Fruit fly (Drosophila melanogaster) whole organism: Measurements from ENCODE around the gene mex1.
A peak's percentile ranks its signal among the peaks of the same experiment; 100 is the strongest.

Experiments used
- CG8478 ChIP-seq: fragments of >200 bp; optimal IDR thresholded peaks from 2 replicates; lab custom pipeline; 2018; ENCODE audit warnings: inconsistent platforms
- Dll ChIP-seq: fragments of >200 bp; optimal IDR thresholded peaks from 2 replicates; lab custom pipeline; 2017
- EcR ChIP-seq, 2 experiments: fragments of >200 bp; optimal IDR thresholded peaks; 2 replicates each; lab custom pipeline; 2017; ENCODE audit warnings: missing biosample characterization in 2 of 2, missing genetic modification characterization in 2 of 2, missing genetic modification reagents in 2 of 2
- pan ChIP-seq: fragments of >200 bp; optimal IDR thresholded peaks from 2 replicates; lab custom pipeline; 2017
- psq ChIP-seq: fragments of >200 bp; optimal IDR thresholded peaks from 2 replicates; lab custom pipeline; 2017
- usp ChIP-seq: fragments of >200 bp; optimal IDR thresholded peaks from 2 replicates; lab custom pipeline; 2017; ENCODE audit warnings: missing biosample characterization, missing genetic modification characterization, mixed read lengths

mex1 gene

DNA sequence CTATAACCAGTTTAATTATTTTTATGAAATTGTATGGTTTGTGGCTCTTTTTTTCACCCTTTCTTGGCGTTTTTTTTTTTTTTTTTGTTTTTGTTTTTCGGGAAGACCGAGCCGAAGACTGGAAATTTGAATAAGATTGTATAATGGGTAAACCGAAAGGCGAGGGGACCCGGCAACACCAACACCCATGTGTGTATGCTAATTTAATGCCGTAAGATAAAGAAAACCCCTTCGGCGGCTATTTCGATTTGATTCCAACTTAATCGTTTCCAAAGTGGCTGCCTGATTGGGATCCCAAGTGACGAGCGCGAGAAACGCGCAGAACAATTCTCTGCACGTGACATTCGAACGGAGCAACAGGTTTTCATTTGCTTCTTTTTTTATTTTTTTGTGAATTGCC, 24.1 kb upstream of the mex1 start:
- TF ChIP-seq Dll (lab: Kevin White, UChicago) (no peak), usp (GFP tag; lab: Kevin White, UChicago) (no peak), EcR (GFP tag; optimal IDR thresholded peaks at IDR 0.05; lab: Kevin White, UChicago) (no peak), psq (lab: Kevin White, UChicago) (no peak), pan (no peak), CG8478 (lab: Kevin White, UChicago) (no peak)

DNA sequence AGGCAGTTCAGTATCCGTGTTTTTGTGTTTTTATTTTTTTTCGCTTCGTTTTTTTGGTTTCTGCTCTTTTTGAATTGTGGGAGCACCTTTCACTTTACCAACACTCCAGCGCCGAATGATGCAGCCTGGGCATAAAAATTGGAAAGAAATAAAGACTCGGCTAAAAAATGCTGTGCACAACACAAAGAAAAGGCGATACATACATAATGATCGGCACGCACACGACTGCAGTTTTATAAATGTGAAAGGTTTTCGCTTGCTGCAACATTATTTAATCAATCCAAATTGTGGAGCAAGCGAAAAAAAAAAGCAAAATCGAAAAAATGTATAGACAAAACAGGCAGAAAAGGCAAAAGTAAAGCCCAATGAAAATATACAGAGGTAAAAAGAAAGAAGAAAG, 23.7 kb upstream of the mex1 start:
- no peak for TF ChIP-seq EcR (GFP tag; optimal IDR thresholded peaks at IDR 0.05; lab: Kevin White, UChicago)
- no peak for TF ChIP-seq usp (GFP tag; lab: Kevin White, UChicago)
- TF ChIP-seq pan: no peak
- no peak for TF ChIP-seq psq (lab: Kevin White, UChicago)
- no peak for TF ChIP-seq Dll (lab: Kevin White, UChicago)
- TF ChIP-seq CG8478 (lab: Kevin White, UChicago): no peak

DNA sequence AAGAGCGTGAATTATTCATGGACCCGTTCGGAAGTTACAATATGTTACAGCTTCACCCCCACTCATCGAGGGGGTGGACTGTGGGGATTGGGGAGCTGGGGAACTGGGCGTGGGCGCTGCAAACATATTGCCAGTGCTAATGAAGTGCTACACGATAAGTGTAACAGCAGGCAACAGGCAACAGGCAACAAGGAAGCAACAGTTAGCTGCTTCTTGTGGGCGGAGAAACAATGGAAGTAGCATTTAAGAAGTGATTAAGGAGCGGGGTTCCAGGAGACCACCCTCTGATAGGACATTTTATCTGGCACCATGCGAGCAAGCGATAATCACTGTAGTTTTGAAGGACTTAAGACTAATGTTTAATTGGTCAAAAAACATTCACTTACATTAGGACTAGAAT, 21.9 kb upstream of the mex1 start:
- TF ChIP-seq psq (lab: Kevin White, UChicago) (no peak), CG8478 (lab: Kevin White, UChicago) (no peak), usp (GFP tag; lab: Kevin White, UChicago) (no peak), Dll (lab: Kevin White, UChicago) (no peak), EcR (GFP tag; optimal IDR thresholded peaks at IDR 0.05; lab: Kevin White, UChicago) (no peak), pan (no peak)

DNA sequence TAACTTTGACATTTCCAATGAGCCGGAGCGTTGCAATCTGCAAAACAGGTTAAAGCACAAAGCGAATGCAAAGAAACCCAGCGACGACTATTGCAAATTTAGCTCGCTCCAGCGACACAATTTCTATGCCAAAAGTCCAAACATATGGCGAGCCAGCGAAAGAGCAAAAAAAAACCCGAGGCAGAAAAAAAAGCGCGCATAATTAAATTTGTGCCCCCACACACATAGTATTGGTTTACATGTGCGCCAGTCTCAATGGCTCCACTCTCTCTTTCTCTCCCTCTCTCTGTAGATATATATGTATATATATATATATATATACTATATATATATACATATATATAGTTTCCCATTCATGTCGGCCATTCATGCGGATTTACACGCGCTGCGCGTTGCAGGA, 21.3 kb upstream of the mex1 start:
- no peak for TF ChIP-seq psq (lab: Kevin White, UChicago)
- TF ChIP-seq Dll (lab: Kevin White, UChicago): no peak
- no peak for TF ChIP-seq EcR (GFP tag; optimal IDR thresholded peaks at IDR 0.05; lab: Kevin White, UChicago)
- TF ChIP-seq pan: no peak

DNA sequence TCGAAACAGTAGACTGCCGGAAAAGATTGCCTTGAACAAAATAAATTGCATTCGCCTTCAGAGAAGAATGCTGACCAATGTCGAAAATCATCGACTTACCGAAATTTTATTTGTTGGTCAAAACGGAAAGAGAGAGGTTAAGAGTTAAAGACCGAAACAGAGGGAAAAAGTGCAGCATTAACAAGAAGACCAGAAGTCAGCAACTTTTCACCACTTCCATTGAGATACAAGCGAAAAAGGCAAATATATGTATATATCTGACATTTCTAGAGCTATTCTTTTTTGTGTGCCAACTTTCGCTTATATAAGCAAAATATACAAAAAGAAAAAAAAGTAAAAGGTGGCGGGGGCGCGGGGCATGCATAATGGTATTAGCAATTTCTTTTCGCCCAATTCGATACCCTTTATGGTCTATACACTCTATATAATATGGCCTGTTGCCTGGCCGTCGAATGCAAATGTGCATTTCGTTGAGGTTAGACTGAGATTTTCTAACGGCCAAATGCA, 20.6 kb upstream of the mex1 start:
- TF ChIP-seq EcR (GFP tag; optimal IDR thresholded peaks at IDR 0.05; lab: Kevin White, UChicago) (no peak), pan (no peak), usp (GFP tag; lab: Kevin White, UChicago) (no peak), CG8478 (lab: Kevin White, UChicago) (no peak), psq (lab: Kevin White, UChicago) (no peak), Dll (lab: Kevin White, UChicago) (no peak)

DNA sequence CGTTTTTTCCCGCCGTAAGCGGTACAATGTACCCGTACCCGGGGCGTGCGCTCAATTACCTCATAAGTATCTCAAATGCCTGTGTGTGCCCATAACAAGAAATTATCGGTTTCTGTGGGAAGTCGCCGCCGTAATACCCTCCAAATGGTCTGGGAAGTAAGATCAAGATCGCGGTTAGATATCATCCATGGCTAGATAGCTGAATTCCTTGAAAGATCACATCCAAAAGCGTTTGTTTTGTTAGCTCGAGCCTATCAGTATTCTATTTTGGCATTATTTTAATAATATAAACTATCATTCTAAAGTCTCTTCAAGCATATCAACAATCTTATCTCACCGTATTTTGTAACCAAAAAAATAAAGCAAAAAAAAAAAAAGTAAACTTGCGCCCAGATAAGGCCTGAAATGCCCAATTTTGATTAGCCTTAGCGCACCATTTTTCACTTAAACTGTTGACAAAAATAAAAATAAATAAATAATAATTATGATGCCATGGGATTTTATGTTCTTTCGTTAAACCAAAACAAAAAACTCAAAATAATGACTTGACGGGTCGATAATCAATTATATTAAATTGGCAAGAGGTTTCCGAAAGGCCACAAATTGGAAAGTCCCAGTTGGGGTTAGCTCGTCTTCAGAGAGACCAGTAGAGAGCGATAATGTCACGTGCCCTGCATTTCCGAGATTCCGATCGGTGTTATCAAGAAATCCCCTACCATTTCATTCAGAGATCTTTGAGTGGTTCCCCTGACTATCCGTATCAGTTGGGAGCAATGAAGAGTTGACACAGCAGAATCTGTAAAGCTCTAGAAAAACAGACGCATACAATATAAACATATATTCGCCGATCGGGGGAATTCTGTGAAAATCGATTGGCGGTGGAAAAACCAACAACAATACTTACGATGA, 19.4 kb upstream of the mex1 start:
- no peak for TF ChIP-seq EcR (GFP tag; optimal IDR thresholded peaks at IDR 0.05; lab: Kevin White, UChicago)
- TF ChIP-seq Dll (lab: Kevin White, UChicago): no peak
- no peak for TF ChIP-seq usp (GFP tag; lab: Kevin White, UChicago)
- no peak for TF ChIP-seq psq (lab: Kevin White, UChicago)
- TF ChIP-seq CG8478 (lab: Kevin White, UChicago): no peak
- TF ChIP-seq pan: no peak

DNA sequence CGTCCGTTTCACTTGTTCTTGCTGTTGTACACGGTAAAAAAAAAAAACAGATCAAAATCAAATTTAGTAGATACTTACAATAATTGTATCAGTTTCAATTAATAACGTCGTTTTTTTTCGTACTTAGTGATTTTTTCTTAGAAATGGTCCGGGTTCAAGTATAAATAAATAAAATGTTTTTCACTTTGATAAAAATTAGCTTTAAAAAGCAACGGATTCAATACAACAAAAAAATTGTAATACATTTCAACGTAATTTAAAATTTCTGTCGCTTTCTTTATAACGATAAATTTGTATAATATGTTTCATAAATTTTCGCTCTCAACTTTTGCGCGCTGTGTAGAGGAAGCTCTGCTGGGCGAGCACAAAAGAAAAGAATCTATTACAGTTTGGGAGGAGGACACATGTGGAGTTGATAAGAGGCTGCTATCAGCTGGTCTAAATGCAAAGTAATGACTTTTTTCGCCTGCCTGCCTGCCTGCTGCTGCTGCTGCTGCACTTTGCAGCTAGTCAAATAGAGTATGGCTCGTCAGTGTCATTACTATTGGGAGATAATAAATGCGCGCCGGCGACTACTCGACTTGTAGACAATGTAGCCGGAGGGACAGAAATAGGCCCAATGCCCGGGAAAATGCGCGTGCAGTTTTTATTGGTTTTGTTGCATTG, 18.7 kb upstream of the mex1 start:
- no peak for TF ChIP-seq usp (GFP tag; lab: Kevin White, UChicago)
- no peak for TF ChIP-seq pan
- TF ChIP-seq psq (lab: Kevin White, UChicago): no peak
- TF ChIP-seq EcR (GFP tag; optimal IDR thresholded peaks at IDR 0.05; lab: Kevin White, UChicago): peak in 1 of 2 experiments; percentile 19

DNA sequence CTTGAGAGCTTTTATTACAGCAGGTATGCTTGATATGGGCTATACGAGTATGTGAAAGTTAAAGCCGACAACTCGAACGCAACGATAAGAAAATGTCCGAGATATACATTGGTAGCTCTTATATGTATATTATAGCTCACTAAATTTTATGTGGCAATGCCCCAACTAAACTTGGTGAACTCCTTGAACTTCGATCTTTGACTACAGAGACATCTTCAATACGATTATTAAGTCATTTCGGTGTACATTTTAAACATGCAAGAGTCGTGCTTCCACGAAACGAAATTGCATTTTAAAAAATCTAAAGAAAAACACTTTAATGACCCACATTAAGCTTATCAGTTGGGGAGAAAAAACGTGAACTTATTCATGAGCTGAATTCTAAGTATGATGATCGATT, 17.2 kb upstream of the mex1 start:
- TF ChIP-seq Dll (lab: Kevin White, UChicago) (no peak), EcR (GFP tag; optimal IDR thresholded peaks at IDR 0.05; lab: Kevin White, UChicago) (no peak), pan (peak; percentile 1), psq (lab: Kevin White, UChicago) (no peak), usp (GFP tag; lab: Kevin White, UChicago) (no peak)

DNA sequence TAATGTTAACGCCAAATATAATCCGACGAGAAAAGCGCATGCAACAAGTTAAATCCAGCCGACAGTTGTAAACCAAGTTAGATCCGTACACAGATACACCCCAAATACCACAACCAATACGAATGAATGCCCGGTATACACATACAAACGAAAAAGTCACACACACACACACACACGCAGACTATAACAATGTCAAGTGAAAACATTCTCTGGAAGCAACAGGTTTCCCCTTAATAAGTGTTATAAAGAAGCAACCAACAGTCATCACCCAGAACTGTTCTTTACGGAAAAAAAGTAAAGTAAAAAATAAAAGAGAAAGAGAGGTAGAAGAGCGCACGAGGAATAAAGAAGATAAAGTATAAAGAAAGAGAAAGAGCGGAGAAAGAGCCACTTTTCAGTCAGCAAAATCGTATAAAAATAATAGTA, 16.4 kb upstream of the mex1 start:
- TF ChIP-seq EcR (GFP tag; optimal IDR thresholded peaks at IDR 0.05; lab: Kevin White, UChicago) (no peak), psq (lab: Kevin White, UChicago) (no peak), CG8478 (lab: Kevin White, UChicago) (no peak), usp (GFP tag; lab: Kevin White, UChicago) (no peak), Dll (lab: Kevin White, UChicago) (no peak), pan (no peak)

DNA sequence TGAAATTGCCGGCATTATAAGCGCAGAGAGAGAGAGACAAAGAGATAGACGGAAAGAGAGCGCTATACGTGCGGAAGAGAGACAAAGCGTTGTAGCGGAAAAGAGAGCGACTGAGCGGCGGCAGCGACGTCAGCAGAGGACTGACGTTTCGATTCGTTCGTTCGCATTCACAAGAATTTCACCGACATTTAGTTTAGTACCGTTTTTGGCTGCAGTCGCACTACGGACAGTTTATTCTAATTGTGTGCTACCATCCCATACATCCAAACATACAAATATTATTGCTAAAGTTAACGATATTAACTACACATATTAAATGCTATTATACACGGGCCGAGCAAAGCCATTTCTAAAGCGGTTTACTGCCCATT, 15.8 kb upstream of the mex1 start, which contains the start of gene CrebA:
Gene CrebA (plus strand): TSS at position 168 of the 371 bp plus-strand sequence.
- TF ChIP-seq psq (lab: Kevin White, UChicago) (no peak), CG8478 (lab: Kevin White, UChicago) (no peak), usp (GFP tag; lab: Kevin White, UChicago) (no peak), Dll (lab: Kevin White, UChicago) (no peak), pan (no peak), EcR (GFP tag; optimal IDR thresholded peaks at IDR 0.05; lab: Kevin White, UChicago) (no peak)
